Fruit fly (Drosophila melanogaster): ENCODE measurements around the gene CG14985.
A peak's percentile ranks its signal among the peaks of the same experiment; 100 is the strongest.

CG14985 gene

DNA sequence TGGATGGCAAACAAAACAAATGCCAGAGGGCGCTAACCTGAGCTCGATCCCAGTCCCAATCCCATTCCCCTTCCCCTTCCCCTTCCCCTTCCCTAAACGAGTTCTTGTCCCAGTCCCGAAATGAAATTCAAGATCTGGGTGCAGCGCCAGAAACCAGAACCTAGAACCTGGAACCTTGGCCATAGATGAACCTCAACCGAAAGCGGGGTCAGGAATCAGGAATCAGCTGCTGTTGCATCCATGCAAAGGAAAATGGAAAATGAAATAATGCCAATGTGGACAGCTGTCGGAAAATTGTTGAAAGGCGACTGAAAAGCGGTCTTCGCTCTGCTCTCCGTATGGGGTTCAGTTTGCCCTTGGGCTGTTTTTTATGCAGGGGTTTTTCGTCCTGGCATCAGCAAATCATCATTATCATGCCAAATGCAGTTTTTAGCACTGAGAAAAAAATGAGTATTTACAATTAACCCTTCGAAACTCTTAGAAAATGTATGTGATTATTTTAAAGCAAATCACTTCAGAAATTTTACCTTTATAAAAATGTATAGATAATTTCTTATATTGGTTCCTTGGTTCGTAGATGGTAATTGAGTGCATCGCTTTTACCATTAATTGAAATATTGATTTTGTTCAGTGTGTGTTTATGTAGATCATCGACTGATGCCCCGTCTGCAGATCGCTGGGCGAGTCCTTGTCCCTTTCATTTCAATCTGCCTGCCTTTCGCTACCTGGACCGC lies 25.5 kb upstream of the CG14985 start (continued):
- no peak for TF ChIP-seq Abd-B (GFP tag; optimal IDR thresholded peaks at IDR 0.05)
- TF ChIP-seq dm (GFP tag; optimal IDR thresholded peaks at IDR 0.05), result no peak
- TF ChIP-seq slbo (GFP tag; IDR thresholded peaks at IDR 0.05), result no peak
- TF ChIP-seq sim (GFP tag; IDR thresholded peaks at IDR 0.05), result no peak
- no peak for TF ChIP-seq CG13296 (GFP tag; optimal IDR thresholded peaks at IDR 0.05)
- no peak for TF ChIP-seq fd3F (GFP tag; optimal IDR thresholded peaks at IDR 0.05)
- no peak for TF ChIP-seq Ada2b (GFP tag; IDR thresholded peaks at IDR 0.05)
- no peak for TF ChIP-seq sob (GFP tag; IDR thresholded peaks at IDR 0.05)
- TF ChIP-seq luna (GFP tag; optimal IDR thresholded peaks at IDR 0.05), result no peak
- TF ChIP-seq CG1647 (GFP tag; optimal IDR thresholded peaks at IDR 0.05), result no peak
- no peak for TF ChIP-seq esg (GFP tag; conservative IDR thresholded peaks at IDR 0.05)
- TF ChIP-seq CG5953 (GFP tag; IDR thresholded peaks at IDR 0.05), result no peak
- no peak for TF ChIP-seq Gsc (GFP tag; IDR thresholded peaks at IDR 0.05)
- TF ChIP-seq salm (tag; optimal IDR thresholded peaks at IDR 0.05), result no peak
- TF ChIP-seq Hr39 (optimal IDR thresholded peaks at IDR 0.05), result no peak
- no peak for TF ChIP-seq gcm2 (GFP tag; optimal IDR thresholded peaks at IDR 0.05)
- no peak for TF ChIP-seq dimm (GFP tag; IDR thresholded peaks at IDR 0.05)
- TF ChIP-seq CG2889 (GFP tag; IDR thresholded peaks at IDR 0.05), result no peak
- TF ChIP-seq Elba2 (GFP tag; optimal IDR thresholded peaks at IDR 0.05), result peak; percentile 58
- no peak for TF ChIP-seq Jarid2 (GFP tag; optimal IDR thresholded peaks at IDR 0.05)
- TF ChIP-seq CG15514 (GFP tag; optimal IDR thresholded peaks at IDR 0.05), result no peak
- TF ChIP-seq HLHmδ (GFP tag; optimal IDR thresholded peaks at IDR 0.05), result no peak
- no peak for TF ChIP-seq CG18619 (GFP tag; optimal IDR thresholded peaks at IDR 0.05)
- TF ChIP-seq ro (GFP tag; IDR thresholded peaks at IDR 0.05), result no peak
- no peak for TF ChIP-seq CG13123 (GFP tag; optimal IDR thresholded peaks at IDR 0.05)
- no peak for TF ChIP-seq hth (optimal IDR thresholded peaks at IDR 0.05)
- TF ChIP-seq ac (GFP tag; optimal IDR thresholded peaks at IDR 0.05), result peak; percentile 40
- no peak for TF ChIP-seq disco-r (GFP tag; optimal IDR thresholded peaks at IDR 0.05)
- no peak for TF ChIP-seq Dip3 (GFP tag; optimal IDR thresholded peaks at IDR 0.05)
- no peak for TF ChIP-seq CG3847 (GFP tag; IDR thresholded peaks at IDR 0.05)
- TF ChIP-seq CG7963 (GFP tag; IDR thresholded peaks at IDR 0.05; ENCODE audit: partially characterized antibody), result no peak
- no peak for TF ChIP-seq insv (GFP tag; optimal IDR thresholded peaks at IDR 0.05)
- no peak for TF ChIP-seq bowl (GFP tag; IDR thresholded peaks at IDR 0.05)
- no peak for TF ChIP-seq CG4617 (GFP tag; optimal IDR thresholded peaks at IDR 0.05; ENCODE audit: borderline replicate concordance)
- no peak for TF ChIP-seq Tbp (GFP tag; optimal IDR thresholded peaks at IDR 0.05)
- no peak for TF ChIP-seq seq (GFP tag; IDR thresholded peaks at IDR 0.05)
- TF ChIP-seq Side (GFP tag; optimal IDR thresholded peaks at IDR 0.05), result no peak
- no peak for TF ChIP-seq CG12744 (GFP tag; optimal IDR thresholded peaks at IDR 0.05)
- TF ChIP-seq Taf1 (GFP tag; IDR thresholded peaks at IDR 0.05), result no peak
- TF ChIP-seq CG11560 (tag; IDR thresholded peaks at IDR 0.05), result no peak
- no peak for TF ChIP-seq CG9817 (tag; optimal IDR thresholded peaks at IDR 0.05)
- peak; percentile 36 for TF ChIP-seq fd96Cb (tag; optimal IDR thresholded peaks at IDR 0.05)
- no peak for TF ChIP-seq unc-4 (GFP tag; IDR thresholded peaks at IDR 0.05; ENCODE audit: partially characterized antibody)
- TF ChIP-seq Nf-YC (tag; optimal IDR thresholded peaks at IDR 0.05), result no peak
- no peak for TF ChIP-seq CG11723 (GFP tag; optimal IDR thresholded peaks at IDR 0.05)
- no peak for TF ChIP-seq gro (GFP tag; optimal IDR thresholded peaks at IDR 0.05)
- TF ChIP-seq CG13287 (GFP tag; IDR thresholded peaks at IDR 0.05; ENCODE audit: partially characterized antibody), result no peak
- TF ChIP-seq Ssrp (tag; optimal IDR thresholded peaks at IDR 0.05), result peak; percentile 39
- no peak for TF ChIP-seq ATbp (GFP tag; optimal IDR thresholded peaks at IDR 0.05)
- no peak for TF ChIP-seq pita (GFP tag; optimal IDR thresholded peaks at IDR 0.05)
- no peak for TF ChIP-seq CG10654 (GFP tag; optimal IDR thresholded peaks at IDR 0.05)
- TF ChIP-seq CG17829 (tag; optimal IDR thresholded peaks at IDR 0.05), result peak; percentile 62

Measured in whole organism, embryonic.